Worm (Caenorhabditis elegans): ENCODE measurements around the gene btb-18.

ce11 chrII:3327104-3327503 is 29.1 kb downstream of the btb-18 start, which contains the start of gene Y46D2A.3:
- no peak for TF ChIP-seq alr-1 (tag; optimal IDR thresholded peaks at IDR 0.05; ENCODE audit: borderline replicate concordance)
- no peak for TF ChIP-seq pqm-1 (tag; optimal IDR thresholded peaks at IDR 0.05)
- TF ChIP-seq lin-14 (GFP tag; optimal IDR thresholded peaks at IDR 0.05), result no peak
- no peak for TF ChIP-seq lin-13 (GFP tag; optimal IDR thresholded peaks at IDR 0.05)
- no peak for TF ChIP-seq nhr-11 (tag; optimal IDR thresholded peaks at IDR 0.05)
- no peak for TF ChIP-seq jun-1 (tag; optimal IDR thresholded peaks at IDR 0.05)
- TF ChIP-seq rnt-1 (tag; optimal IDR thresholded peaks at IDR 0.05), result no peak
